Fruit fly (Drosophila melanogaster): ENCODE data around the gene CG4768.

Gene CG4768

dm6 chrX:16751579-16752156 is 40.3 kb upstream of the CG4768 start, which contains the start of gene goe (continued):
- TF ChIP-seq CG13894 (tag; optimal IDR thresholded peaks at IDR 0.05) = peak; percentile 70
- TF ChIP-seq grau (tag; optimal IDR thresholded peaks at IDR 0.05) = peak; percentile 76
- peak; percentile 90 for TF ChIP-seq NfI (GFP tag; optimal IDR thresholded peaks at IDR 0.05)
- TF ChIP-seq nom (GFP tag; optimal IDR thresholded peaks at IDR 0.05) = no peak
- no peak for TF ChIP-seq cad (GFP tag; optimal IDR thresholded peaks at IDR 0.05)
- peak; percentile 79 for TF ChIP-seq Atf6 (GFP tag; IDR thresholded peaks at IDR 0.05)
- TF ChIP-seq CG5953 (GFP tag; IDR thresholded peaks at IDR 0.05) = peak; percentile 40
- TF ChIP-seq Dek (tag; optimal IDR thresholded peaks at IDR 0.05) = peak; percentile 82
- TF ChIP-seq CG7786 (GFP tag; optimal IDR thresholded peaks at IDR 0.05) = peak; percentile 80
- peak; percentile 93 for TF ChIP-seq CG13287 (GFP tag; IDR thresholded peaks at IDR 0.05; ENCODE audit: partially characterized antibody)
- peak; percentile 73 for TF ChIP-seq CG13296 (GFP tag; optimal IDR thresholded peaks at IDR 0.05)
- no peak for TF ChIP-seq CG6654 (GFP tag; optimal IDR thresholded peaks at IDR 0.05)
- peak; percentile 73 for TF ChIP-seq Dp (GFP tag; optimal IDR thresholded peaks at IDR 0.05)
- TF ChIP-seq HLH3B (GFP tag; IDR thresholded peaks at IDR 0.05) = peak; percentile 71
- TF ChIP-seq CG9876 (GFP tag; optimal IDR thresholded peaks at IDR 0.05) = peak; percentile 95
- TF ChIP-seq CG32767 (GFP tag; IDR thresholded peaks at IDR 0.05) = peak; percentile 52; the same call in 1 of the 2 replicates
- TF ChIP-seq CG18764 (GFP tag; optimal IDR thresholded peaks at IDR 0.05) = peak; percentile 47
- TF ChIP-seq H15 (GFP tag; IDR thresholded peaks at IDR 0.05) = peak; percentile 68; the same call in 2 of the 3 replicates
- TF ChIP-seq Lim3 (GFP tag; IDR thresholded peaks at IDR 0.05) = no peak
- TF ChIP-seq Bteb2 (GFP tag; optimal IDR thresholded peaks at IDR 0.05) = peak; percentile 88
- no peak for TF ChIP-seq Gsc (GFP tag; IDR thresholded peaks at IDR 0.05)
- peak; percentile 53 for TF ChIP-seq Sox102F (GFP tag; optimal IDR thresholded peaks at IDR 0.05)
- peak; percentile 59 for TF ChIP-seq HHEX (GFP tag; optimal IDR thresholded peaks at IDR 0.05)
- peak; percentile 56 for TF ChIP-seq CG9437 (GFP tag; optimal IDR thresholded peaks at IDR 0.05)
- peak; percentile 42 for TF ChIP-seq ab (GFP tag; optimal IDR thresholded peaks at IDR 0.05)
- TF ChIP-seq zen (tag; optimal IDR thresholded peaks at IDR 0.05) = peak; percentile 56
- TF ChIP-seq sens (GFP tag) = peak; percentile 97
- TF ChIP-seq CG7372 (GFP tag; IDR thresholded peaks at IDR 0.05) = peak; percentile 58; the same call in 1 of the 2 replicates
- TF ChIP-seq ac (GFP tag; optimal IDR thresholded peaks at IDR 0.05) = peak; percentile 36
- TF ChIP-seq dimm (GFP tag; IDR thresholded peaks at IDR 0.05) = 0 out of 2 replicates have a peak, but pooled peaks have one; percentile 27
- TF ChIP-seq Asciz (GFP tag; optimal IDR thresholded peaks at IDR 0.05) = peak; percentile 58
- TF ChIP-seq Dip3 (GFP tag; optimal IDR thresholded peaks at IDR 0.05) = peak; percentile 86
- peak; percentile 79 for TF ChIP-seq PHDP (tag; optimal IDR thresholded peaks at IDR 0.05)
- TF ChIP-seq tll (GFP tag; optimal IDR thresholded peaks at IDR 0.05) = no peak
- TF ChIP-seq Atf-2 (GFP tag; optimal IDR thresholded peaks at IDR 0.05) = peak; percentile 76
- TF ChIP-seq crol (GFP tag; IDR thresholded peaks at IDR 0.05) = no peak
- no peak for TF ChIP-seq CkIIα-i1 (GFP tag; IDR thresholded peaks at IDR 0.05)
- peak; percentile 65; the same call in 1 of the 3 replicates for TF ChIP-seq CG7963 (GFP tag; IDR thresholded peaks at IDR 0.05; ENCODE audit: partially characterized antibody)
- peak; percentile 72 for TF ChIP-seq tin (GFP tag; optimal IDR thresholded peaks at IDR 0.05)
- TF ChIP-seq Hr51 (GFP tag; optimal IDR thresholded peaks at IDR 0.05) = peak; percentile 61 to 87
- TF ChIP-seq CG12071 (GFP tag; optimal IDR thresholded peaks at IDR 0.05) = peak; percentile 44
- peak; percentile 76 for TF ChIP-seq CG1233 (GFP tag; optimal IDR thresholded peaks at IDR 0.05)
- peak; percentile 62 for TF ChIP-seq CG15011 (GFP tag; optimal IDR thresholded peaks at IDR 0.05)
- no peak for TF ChIP-seq CG7357 (GFP tag; IDR thresholded peaks at IDR 0.05)
- peak; percentile 79 for TF ChIP-seq CG6175 (GFP tag; IDR thresholded peaks at IDR 0.05)
- TF ChIP-seq trh (GFP tag; optimal IDR thresholded peaks at IDR 0.05) = peak; percentile 72
- peak; percentile 87 for TF ChIP-seq Side (GFP tag; optimal IDR thresholded peaks at IDR 0.05)
- TF ChIP-seq slou (GFP tag; optimal IDR thresholded peaks at IDR 0.05) = peak; percentile 86
- peak; percentile 74 for TF ChIP-seq Bdp1 (GFP tag; optimal IDR thresholded peaks at IDR 0.05)
- TF ChIP-seq Gug (GFP tag; IDR thresholded peaks at IDR 0.05) = peak; percentile 81

All from whole organism, embryonic.